Fruit fly (Drosophila melanogaster): ENCODE results near the gene CG32102.

Gene CG32102

DNA sequence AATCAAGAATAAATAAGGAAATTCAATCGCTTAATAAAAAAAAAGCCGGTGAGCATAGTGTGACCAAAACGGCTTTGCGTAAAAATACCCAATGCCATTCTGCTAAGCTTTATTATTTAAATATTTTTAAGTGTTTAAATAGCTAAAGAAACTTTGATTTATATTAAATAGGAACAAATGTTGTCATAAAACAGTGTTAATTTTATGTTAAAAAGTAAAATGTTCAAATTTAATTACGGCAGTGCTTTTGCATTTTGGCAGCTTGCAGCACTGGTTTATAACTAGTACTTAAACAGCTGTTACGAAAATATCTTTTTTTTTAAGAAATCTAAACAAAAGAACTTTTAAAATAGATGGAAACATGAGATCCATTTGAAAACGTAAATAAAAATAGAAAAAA is 31.7 kb upstream of the CG32102 start, which contains the start of the genes CG10638 and CG10681:
TSS of gene CG10638 (minus strand) at position 63 of the 400 bp plus-strand sequence.
TSS of gene CG10681 (plus strand) at position 265 of the 400 bp plus-strand sequence.
- no peak for TF ChIP-seq Dif (GFP tag; optimal IDR thresholded peaks at IDR 0.05; ENCODE audit: partially characterized antibody)
- no peak for TF ChIP-seq CG9705 (GFP tag; optimal IDR thresholded peaks at IDR 0.05)
- TF ChIP-seq Rel (GFP tag; optimal IDR thresholded peaks at IDR 0.05): no peak
- TF ChIP-seq Rel (tag; optimal IDR thresholded peaks at IDR 0.05): peak; percentile 55
- TF ChIP-seq Hnf4 (GFP tag; optimal IDR thresholded peaks at IDR 0.05): peak; percentile 79
- peak; percentile 44 for TF ChIP-seq br (GFP tag; optimal IDR thresholded peaks at IDR 0.05)
- peak; percentile 31 for TF ChIP-seq woc (GFP tag; optimal IDR thresholded peaks at IDR 0.05)
- TF ChIP-seq psq (GFP tag; optimal IDR thresholded peaks at IDR 0.05): peak; percentile 6
- no peak for TF ChIP-seq Vsx2 (GFP tag; optimal IDR thresholded peaks at IDR 0.05; ENCODE audit: partially characterized antibody)
- peak; percentile 41 for TF ChIP-seq CG32264 (GFP tag; optimal IDR thresholded peaks at IDR 0.05)
- no peak for TF ChIP-seq usp (GFP tag; optimal IDR thresholded peaks at IDR 0.05)
- TF ChIP-seq Sp1 (GFP tag; optimal IDR thresholded peaks at IDR 0.05): peak; percentile 45
- peak; percentile 40 for TF ChIP-seq OdsH (GFP tag; optimal IDR thresholded peaks at IDR 0.05)
- TF ChIP-seq fru (GFP tag; optimal IDR thresholded peaks at IDR 0.05): peak; percentile 59
- no peak for TF ChIP-seq lola (GFP tag; optimal IDR thresholded peaks at IDR 0.05)
- peak; percentile 61 for TF ChIP-seq dsf (GFP tag; optimal IDR thresholded peaks at IDR 0.05; ENCODE audit: borderline replicate concordance)
- TF ChIP-seq HLH106 (tag; optimal IDR thresholded peaks at IDR 0.05): peak; percentile 47
- peak; percentile 83 for TF ChIP-seq sage (GFP tag; optimal IDR thresholded peaks at IDR 0.05)
- no peak for TF ChIP-seq dl (GFP tag; optimal IDR thresholded peaks at IDR 0.05; ENCODE audit: insufficient read depth in 1 of 2, partially characterized antibody in 2 of 2)
- no peak for TF ChIP-seq Abd-B (GFP tag; optimal IDR thresholded peaks at IDR 0.05)
- TF ChIP-seq Hr83 (GFP tag; optimal IDR thresholded peaks at IDR 0.05; ENCODE audit: poor library complexity, severe bottlenecking): peak; percentile 8
- peak; percentile 58 for TF ChIP-seq sv (GFP tag; optimal IDR thresholded peaks at IDR 0.05)
- TF ChIP-seq ey (GFP tag; optimal IDR thresholded peaks at IDR 0.05): peak; percentile 40
- TF ChIP-seq h (GFP tag; optimal IDR thresholded peaks at IDR 0.05): peak; percentile 73
- peak in 1 of 2 experiments; percentile 68 for TF ChIP-seq foxo (GFP tag; optimal IDR thresholded peaks at IDR 0.05)
- peak; percentile 65 for TF ChIP-seq rgr (GFP tag; optimal IDR thresholded peaks at IDR 0.05)
- no peak for TF ChIP-seq pan (optimal IDR thresholded peaks at IDR 0.05)
- TF ChIP-seq jim (GFP tag; optimal IDR thresholded peaks at IDR 0.05): no peak
- no peak for TF ChIP-seq tai (GFP tag; optimal IDR thresholded peaks at IDR 0.05)
- TF ChIP-seq Myc (optimal IDR thresholded peaks at IDR 0.05): peak; percentile 1
- TF ChIP-seq dmrt93B (GFP tag; optimal IDR thresholded peaks at IDR 0.05): no peak
- TF ChIP-seq Dfd (GFP tag; optimal IDR thresholded peaks at IDR 0.05): no peak
- no peak for TF ChIP-seq GATAd (GFP tag; optimal IDR thresholded peaks at IDR 0.05)
- TF ChIP-seq brk (GFP tag; optimal IDR thresholded peaks at IDR 0.05): no peak
- TF ChIP-seq CrebA (GFP tag; optimal IDR thresholded peaks at IDR 0.05; ENCODE audit: borderline replicate concordance): no peak
- TF ChIP-seq Jra (GFP tag; optimal IDR thresholded peaks at IDR 0.05): peak; percentile 77
- TF ChIP-seq N (GFP tag; optimal IDR thresholded peaks at IDR 0.05): no peak
- TF ChIP-seq Mio (GFP tag; optimal IDR thresholded peaks at IDR 0.05): no peak
- TF ChIP-seq Hr78 (GFP tag; optimal IDR thresholded peaks at IDR 0.05): no peak

DNA sequence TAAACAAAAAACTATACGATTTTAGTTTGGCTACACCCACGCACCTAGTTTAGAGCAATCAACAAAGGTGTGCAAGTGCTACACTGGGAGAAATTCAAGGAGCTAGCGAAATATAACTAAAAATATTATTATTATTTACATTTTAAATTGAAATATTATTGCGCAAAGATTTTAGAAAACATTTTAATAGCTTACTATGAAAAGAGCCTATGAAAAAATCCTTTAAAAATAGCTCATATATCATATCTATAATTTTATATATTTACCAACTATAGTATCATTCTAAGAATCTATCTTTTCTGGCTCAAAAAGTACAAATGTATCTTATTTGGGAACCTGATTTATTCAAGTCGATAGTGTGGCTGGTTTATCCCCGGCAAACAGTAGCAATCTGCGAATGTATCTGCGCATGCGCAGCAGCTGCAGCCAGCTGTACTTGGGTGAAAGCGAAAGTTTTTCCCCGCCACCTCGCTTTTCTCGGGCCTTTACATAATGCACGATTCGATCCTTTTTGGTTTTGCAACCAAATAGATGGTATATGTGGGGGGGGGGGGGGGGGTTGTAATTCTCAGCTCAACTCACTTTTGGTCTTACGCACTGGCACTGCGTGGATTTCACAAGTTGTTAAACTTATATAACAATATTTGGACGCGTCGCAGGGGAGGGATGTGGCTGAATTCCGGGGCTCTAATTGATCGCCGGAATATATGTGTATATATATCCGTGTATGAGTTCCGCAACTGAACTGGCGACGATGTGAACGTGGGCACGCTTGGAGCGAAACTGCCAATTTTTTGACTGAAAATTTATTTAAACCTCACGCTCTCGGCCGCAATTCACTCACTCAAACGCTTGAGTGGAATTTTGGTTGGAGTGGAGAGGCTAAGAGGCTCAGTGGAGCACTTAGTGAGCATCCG is 27.1 kb upstream of the CG32102 start, which contains the start of gene CG10657:
TSS of gene CG10657 (minus strand) at position 789 of the 917 bp plus-strand sequence.
- no peak for TF ChIP-seq CG9705 (GFP tag; optimal IDR thresholded peaks at IDR 0.05)
- TF ChIP-seq Rel (GFP tag; optimal IDR thresholded peaks at IDR 0.05): no peak
- TF ChIP-seq Rel (tag; optimal IDR thresholded peaks at IDR 0.05): peak; percentile 39
- peak; percentile 46 for TF ChIP-seq Vsx2 (GFP tag; optimal IDR thresholded peaks at IDR 0.05; ENCODE audit: partially characterized antibody)
- TF ChIP-seq Sp1 (GFP tag; optimal IDR thresholded peaks at IDR 0.05): peak; percentile 14

Data from whole organism, wandering third instar larva.